ENCODE assay signal across 2 fruit fly cellular contexts in genomic region chr3R:21520756-21521155, dm6.
TF ChIP-seq lines count a peak whose summit lies in the region.

sp3 (plus strand) TSS chr3R:21520928.

- peak; percentile 14 to 19 for TF ChIP-seq CTCF in S2 (optimal IDR thresholded peaks at IDR 0.05; lab: Kevin White, UChicago)
- no peak for TF ChIP-seq CTCF in whole organism, embryonic (GFP tag; optimal IDR thresholded peaks at IDR 0.05; lab: Kevin White, UChicago)

TF ChIP-seq in whole organism, embryonic, 481 proteins besides CTCF, POLR2A, EP300 and RAD21 (continues in another document):
- TF ChIP-seq bab2 (GFP tag; optimal IDR thresholded peaks at IDR 0.05; lab: Kevin White, UChicago) (no peak), zfh1 (GFP tag; IDR thresholded peaks at IDR 0.05; lab: Robert Waterston, UW) (no peak), pan (optimal IDR thresholded peaks at IDR 0.05; lab: Kevin White, UChicago) (no peak), pan (GFP tag; optimal IDR thresholded peaks at IDR 0.05 in 1 of 2, IDR thresholded peaks at IDR 0.05 in 1 of 2) (no peak), bcd (GFP tag; optimal IDR thresholded peaks at IDR 0.05; lab: Kevin White, UChicago) (no peak), grau (tag; optimal IDR thresholded peaks at IDR 0.05; lab: Kevin White, UChicago) (no peak), lov (optimal IDR thresholded peaks at IDR 0.05; lab: Kevin White, UChicago) (no peak), lov (GFP tag; IDR thresholded peaks at IDR 0.05; lab: Robert Waterston, UW) (no peak), gt (GFP tag; IDR thresholded peaks at IDR 0.05; lab: Robert Waterston, UW) (no peak), jing (GFP tag; optimal IDR thresholded peaks at IDR 0.05; lab: Kevin White, UChicago) (no peak), CG2129 (GFP tag; IDR thresholded peaks at IDR 0.05; lab: Robert Waterston, UW; ENCODE audit: partially characterized antibody) (peak; percentile 54), MBD-R2 (GFP tag; IDR thresholded peaks at IDR 0.05; lab: Robert Waterston, UW) (peak; percentile 62), Bgb (GFP tag; IDR thresholded peaks at IDR 0.05; lab: Robert Waterston, UW; ENCODE audit: partially characterized antibody) (peak; percentile 81), peb (GFP tag; IDR thresholded peaks at IDR 0.05; lab: Robert Waterston, UW) (no peak), H15 (GFP tag; IDR thresholded peaks at IDR 0.05; lab: Robert Waterston, UW) (no peak), CG15514 (GFP tag; optimal IDR thresholded peaks at IDR 0.05; lab: Kevin White, UChicago) (peak; percentile 9), D (optimal IDR thresholded peaks at IDR 0.05; lab: Kevin White, UChicago) (peak; percentile 28), D (GFP tag; optimal IDR thresholded peaks at IDR 0.05; lab: Kevin White, UChicago) (no peak), repo (GFP tag; optimal IDR thresholded peaks at IDR 0.05; lab: Kevin White, UChicago) (no peak), seq (GFP tag; IDR thresholded peaks at IDR 0.05; lab: Robert Waterston, UW) (no peak), CoRest (tag; optimal IDR thresholded peaks at IDR 0.05; lab: Kevin White, UChicago) (no peak), mirr (GFP tag; optimal IDR thresholded peaks at IDR 0.05; lab: Kevin White, UChicago) (peak; percentile 31), nerfin-2 (GFP tag; IDR thresholded peaks at IDR 0.05; lab: Robert Waterston, UW; ENCODE audit: partially characterized antibody) (peak; percentile 60), amos (GFP tag; IDR thresholded peaks at IDR 0.05; lab: Robert Waterston, UW; ENCODE audit: partially characterized antibody) (peak; percentile 80), CG15479 (GFP tag; optimal IDR thresholded peaks at IDR 0.05; lab: Kevin White, UChicago) (peak; percentile 39), CG4617 (GFP tag; optimal IDR thresholded peaks at IDR 0.05; lab: Kevin White, UChicago; ENCODE audit: borderline replicate concordance) (peak; percentile 76), en (GFP tag; optimal IDR thresholded peaks at IDR 0.05; lab: Kevin White, UChicago) (no peak), ac (GFP tag; optimal IDR thresholded peaks at IDR 0.05; lab: Kevin White, UChicago) (no peak), CG12104 (GFP tag; optimal IDR thresholded peaks at IDR 0.05; lab: Kevin White, UChicago) (no peak), CG12071 (GFP tag; optimal IDR thresholded peaks at IDR 0.05; lab: Kevin White, UChicago) (no peak), ato (GFP tag; IDR thresholded peaks at IDR 0.05; lab: Robert Waterston, UW; ENCODE audit: partially characterized antibody) (peak; percentile 86), CG17361 (GFP tag; IDR thresholded peaks at IDR 0.05; lab: Robert Waterston, UW) (no peak), CG10565 (GFP tag; optimal IDR thresholded peaks at IDR 0.05; lab: Kevin White, UChicago) (no peak), CG7786 (GFP tag; optimal IDR thresholded peaks at IDR 0.05; lab: Kevin White, UChicago) (no peak), Doc3 (GFP tag; IDR thresholded peaks at IDR 0.05; lab: Robert Waterston, UW; ENCODE audit: partially characterized antibody) (peak; percentile 54; the same call in 2 of the 3 replicates), CG14441 (GFP tag; IDR thresholded peaks at IDR 0.05; lab: Robert Waterston, UW) (no peak), wek (GFP tag; optimal IDR thresholded peaks at IDR 0.05; lab: Kevin White, UChicago) (no peak), Dll (GFP tag; IDR thresholded peaks at IDR 0.05; lab: Robert Waterston, UW; ENCODE audit: partially characterized antibody) (peak; percentile 83), CG4707 (GFP tag; optimal IDR thresholded peaks at IDR 0.05; lab: Kevin White, UChicago) (no peak), usp (GFP tag; optimal IDR thresholded peaks at IDR 0.05; lab: Kevin White, UChicago) (no peak), row (GFP tag; IDR thresholded peaks at IDR 0.05; lab: Robert Waterston, UW) (peak; percentile 5; the same call in 2 of the 3 replicates), hbn (GFP tag; IDR thresholded peaks at IDR 0.05; lab: Robert Waterston, UW; ENCODE audit: partially characterized antibody) (peak; percentile 70), CG10274 (GFP tag; optimal IDR thresholded peaks at IDR 0.05; lab: Kevin White, UChicago) (no peak), D19A (tag; optimal IDR thresholded peaks at IDR 0.05; lab: Kevin White, UChicago) (no peak), Neu2 (GFP tag; optimal IDR thresholded peaks at IDR 0.05; lab: Kevin White, UChicago; ENCODE audit: borderline replicate concordance) (no peak), tna (GFP tag; IDR thresholded peaks at IDR 0.05; lab: Robert Waterston, UW; ENCODE audit: partially characterized antibody) (peak; percentile 66), Hey (tag; optimal IDR thresholded peaks at IDR 0.05; lab: Kevin White, UChicago) (no peak), CG12391 (tag; optimal IDR thresholded peaks at IDR 0.05; lab: Kevin White, UChicago) (no peak), fu2 (GFP tag; optimal IDR thresholded peaks at IDR 0.05; lab: Kevin White, UChicago) (no peak), CG10543 (GFP tag; optimal IDR thresholded peaks at IDR 0.05; lab: Kevin White, UChicago) (no peak), CG14965 (GFP tag; optimal IDR thresholded peaks at IDR 0.05; lab: Kevin White, UChicago; ENCODE audit: borderline replicate concordance) (no peak), sqz (GFP tag; optimal IDR thresholded peaks at IDR 0.05; lab: Kevin White, UChicago) (no peak), Lim3 (GFP tag; IDR thresholded peaks at IDR 0.05; lab: Robert Waterston, UW) (no peak), ftz-f1 (GFP tag; optimal IDR thresholded peaks at IDR 0.05; lab: Kevin White, UChicago) (peak; percentile 51), knrl (GFP tag; IDR thresholded peaks at IDR 0.05; lab: Robert Waterston, UW; ENCODE audit: partially characterized antibody) (peak; percentile 43; the same call in 2 of the 3 replicates), CG3726 (GFP tag; IDR thresholded peaks at IDR 0.05; lab: Robert Waterston, UW) (no peak), emc (GFP tag; optimal IDR thresholded peaks at IDR 0.05; lab: Kevin White, UChicago) (no peak), CG11695 (GFP tag; IDR thresholded peaks at IDR 0.05; lab: Robert Waterston, UW) (no peak), HLH4C (GFP tag; IDR thresholded peaks at IDR 0.05; lab: Robert Waterston, UW; ENCODE audit: partially characterized antibody) (peak; percentile 83), maf-S (GFP tag; optimal IDR thresholded peaks at IDR 0.05; lab: Kevin White, UChicago) (no peak), Dref (GFP tag; IDR thresholded peaks at IDR 0.05; lab: Robert Waterston, UW) (peak; percentile 90), CG17359 (tag; optimal IDR thresholded peaks at IDR 0.05; lab: Kevin White, UChicago) (no peak), tin (GFP tag; optimal IDR thresholded peaks at IDR 0.05; lab: Kevin White, UChicago) (no peak), eve (GFP tag; optimal IDR thresholded peaks at IDR 0.05; lab: Kevin White, UChicago) (no peak), CG7963 (GFP tag; IDR thresholded peaks at IDR 0.05; lab: Robert Waterston, UW; ENCODE audit: partially characterized antibody) (peak; percentile 67; the same call in 1 of the 3 replicates), cg (GFP tag; optimal IDR thresholded peaks at IDR 0.05; lab: Kevin White, UChicago) (no peak), Dip3 (GFP tag; optimal IDR thresholded peaks at IDR 0.05; lab: Kevin White, UChicago) (no peak), E2f2 (GFP tag; IDR thresholded peaks at IDR 0.05; lab: Robert Waterston, UW) (peak; percentile 24), CG16815 (GFP tag; optimal IDR thresholded peaks at IDR 0.05; lab: Kevin White, UChicago) (no peak), stwl (tag; optimal IDR thresholded peaks at IDR 0.05; lab: Kevin White, UChicago) (peak; percentile 61), CG34422 (GFP tag; IDR thresholded peaks at IDR 0.05; lab: Robert Waterston, UW) (peak; percentile 65; the same call in 1 of the 3 replicates), kni (GFP tag; optimal IDR thresholded peaks at IDR 0.05; lab: Kevin White, UChicago) (no peak), CG9797 (GFP tag; optimal IDR thresholded peaks at IDR 0.05; lab: Kevin White, UChicago) (peak; percentile 68), chinmo (GFP tag; IDR thresholded peaks at IDR 0.05; lab: Robert Waterston, UW; ENCODE audit: partially characterized antibody) (peak; percentile 47; the same call in 1 of the 4 replicates), gro (GFP tag; optimal IDR thresholded peaks at IDR 0.05; lab: Kevin White, UChicago) (no peak), CG13287 (GFP tag; IDR thresholded peaks at IDR 0.05; lab: Robert Waterston, UW; ENCODE audit: partially characterized antibody) (peak; percentile 81), CG13424 (tag; optimal IDR thresholded peaks at IDR 0.05; lab: Kevin White, UChicago) (no peak), sob (GFP tag; IDR thresholded peaks at IDR 0.05; lab: Robert Waterston, UW) (no peak), Scr (GFP tag; IDR thresholded peaks at IDR 0.05; lab: Robert Waterston, UW; ENCODE audit: partially characterized antibody) (peak; percentile 73), CG8290 (GFP tag; optimal IDR thresholded peaks at IDR 0.05; lab: Kevin White, UChicago) (no peak), CG8290 (tag; optimal IDR thresholded peaks at IDR 0.05; lab: Kevin White, UChicago) (peak in 1 of 2 experiments; percentile 35), Drgx (GFP tag; IDR thresholded peaks at IDR 0.05; lab: Robert Waterston, UW) (no peak), CG11247 (GFP tag; IDR thresholded peaks at IDR 0.05; lab: Robert Waterston, UW) (no peak), az2 (GFP tag; optimal IDR thresholded peaks at IDR 0.05; lab: Kevin White, UChicago) (no peak), gcm (GFP tag; optimal IDR thresholded peaks at IDR 0.05; lab: Kevin White, UChicago) (no peak), Jarid2 (GFP tag; optimal IDR thresholded peaks at IDR 0.05; lab: Kevin White, UChicago) (peak; percentile 44), unc-4 (GFP tag; IDR thresholded peaks at IDR 0.05; lab: Robert Waterston, UW; ENCODE audit: partially characterized antibody) (peak; percentile 65), Oaz (GFP tag; IDR thresholded peaks at IDR 0.05; lab: Robert Waterston, UW) (no peak), Meics (GFP tag; optimal IDR thresholded peaks at IDR 0.05; lab: Kevin White, UChicago) (no peak)
